Fruit fly (Drosophila melanogaster): ENCODE results near the gene CG12003.

CG12003 gene

DNA sequence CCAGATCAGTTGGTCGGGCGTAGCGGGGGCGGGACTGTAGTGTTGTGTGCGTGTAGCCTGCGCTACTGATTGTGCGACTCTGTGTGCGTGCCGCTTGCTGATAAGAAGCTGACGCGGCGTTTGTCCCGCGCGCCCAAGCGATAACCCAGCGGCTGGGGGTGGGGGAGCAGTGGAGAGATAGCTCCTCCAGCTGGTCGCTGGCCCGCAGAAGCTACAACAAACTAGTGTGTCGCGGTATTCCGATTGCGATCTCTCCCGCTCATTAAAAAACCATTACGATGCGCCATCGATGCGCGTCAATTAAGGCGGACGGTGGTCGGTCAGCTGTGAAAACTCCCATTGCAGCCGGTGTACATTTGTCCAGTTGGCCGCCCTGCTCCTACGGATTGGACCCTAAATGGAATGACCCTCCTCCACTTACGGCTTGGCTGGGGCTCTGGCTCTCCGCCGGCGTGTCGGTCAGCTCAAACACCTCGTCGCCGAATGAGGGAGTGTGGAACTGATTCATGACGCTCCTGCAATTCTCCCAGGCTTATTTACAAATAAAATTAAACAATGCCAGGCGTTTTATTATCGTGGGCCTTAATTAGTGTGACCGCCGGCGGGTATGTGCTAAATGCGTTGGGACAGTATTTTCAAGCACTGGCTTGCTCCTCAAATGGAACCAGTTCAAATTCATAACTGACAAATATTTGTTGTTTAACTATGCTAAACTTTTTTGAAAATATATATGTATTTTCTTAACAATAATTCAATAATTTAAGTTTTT is 37.1 kb downstream of the CG12003 start, which contains the start of gene CG12104 (continued):
- no peak for TF ChIP-seq so (GFP tag; IDR thresholded peaks at IDR 0.05)
- no peak for TF ChIP-seq CG8290 (GFP tag; optimal IDR thresholded peaks at IDR 0.05)
- TF ChIP-seq CG8290 (tag; optimal IDR thresholded peaks at IDR 0.05) = peak in 1 of 2 experiments; percentile 13
- no peak for TF ChIP-seq ab (GFP tag; optimal IDR thresholded peaks at IDR 0.05)
- TF ChIP-seq HLH4C (GFP tag; IDR thresholded peaks at IDR 0.05; ENCODE audit: partially characterized antibody) = no peak
- TF ChIP-seq Bdp1 (GFP tag; optimal IDR thresholded peaks at IDR 0.05) = no peak
- TF ChIP-seq Chrac-16 (GFP tag; optimal IDR thresholded peaks at IDR 0.05) = no peak
- TF ChIP-seq odd (GFP tag; optimal IDR thresholded peaks at IDR 0.05) = no peak
- TF ChIP-seq yki (optimal IDR thresholded peaks at IDR 0.05) = no peak
- TF ChIP-seq schlank (tag; optimal IDR thresholded peaks at IDR 0.05) = no peak
- TF ChIP-seq Sin3A (optimal IDR thresholded peaks at IDR 0.05) = peak; percentile 15
- no peak for TF ChIP-seq sens-2 (GFP tag; IDR thresholded peaks at IDR 0.05)
- no peak for TF ChIP-seq TFAM (GFP tag; optimal IDR thresholded peaks at IDR 0.05)
- peak; percentile 88 for TF ChIP-seq CG12104 (GFP tag; optimal IDR thresholded peaks at IDR 0.05)
- TF ChIP-seq Max (GFP tag; optimal IDR thresholded peaks at IDR 0.05) = no peak
- TF ChIP-seq ap (GFP tag; IDR thresholded peaks at IDR 0.05) = no peak
- TF ChIP-seq CG3407 (GFP tag; optimal IDR thresholded peaks at IDR 0.05) = peak; percentile 23
- TF ChIP-seq ewg (GFP tag; optimal IDR thresholded peaks at IDR 0.05) = no peak
- TF ChIP-seq YL-1 (GFP tag; optimal IDR thresholded peaks at IDR 0.05) = peak; percentile 41
- TF ChIP-seq Fer2 (tag; optimal IDR thresholded peaks at IDR 0.05) = no peak
- no peak for TF ChIP-seq bbx (GFP tag; IDR thresholded peaks at IDR 0.05; ENCODE audit: partially characterized antibody)
- TF ChIP-seq CG2202 (tag; optimal IDR thresholded peaks at IDR 0.05) = no peak
- TF ChIP-seq cas (GFP tag; IDR thresholded peaks at IDR 0.05) = no peak
- no peak for TF ChIP-seq CG3838 (GFP tag; optimal IDR thresholded peaks at IDR 0.05)
- no peak for TF ChIP-seq danr (GFP tag; IDR thresholded peaks at IDR 0.05)
- no peak for TF ChIP-seq CG32767 (GFP tag; IDR thresholded peaks at IDR 0.05)
- no peak for TF ChIP-seq en (GFP tag; optimal IDR thresholded peaks at IDR 0.05)
- no peak for TF ChIP-seq ham (GFP tag; IDR thresholded peaks at IDR 0.05)
- no peak for TF ChIP-seq CG7357 (GFP tag; IDR thresholded peaks at IDR 0.05)
- no peak for TF ChIP-seq lmd (GFP tag; IDR thresholded peaks at IDR 0.05)
- TF ChIP-seq slou (GFP tag; optimal IDR thresholded peaks at IDR 0.05) = no peak
- TF ChIP-seq Oli (tag; optimal IDR thresholded peaks at IDR 0.05) = no peak
- no peak for TF ChIP-seq Nf-YC (tag; optimal IDR thresholded peaks at IDR 0.05)
- TF ChIP-seq Xbp1 (GFP tag; optimal IDR thresholded peaks at IDR 0.05) = no peak
- TF ChIP-seq CG1603 (tag; optimal IDR thresholded peaks at IDR 0.05) = no peak
- peak; percentile 64 for TF ChIP-seq CG17802 (tag; optimal IDR thresholded peaks at IDR 0.05)
- no peak for TF ChIP-seq CG11696 (GFP tag; IDR thresholded peaks at IDR 0.05)
- no peak for TF ChIP-seq her (GFP tag; optimal IDR thresholded peaks at IDR 0.05)
- no peak for TF ChIP-seq Sox102F (GFP tag; optimal IDR thresholded peaks at IDR 0.05)
- TF ChIP-seq rib (GFP tag; IDR thresholded peaks at IDR 0.05) = peak; percentile 54; the same call in 1 of the 2 replicates
- TF ChIP-seq CG8478 (optimal IDR thresholded peaks at IDR 0.05) = no peak
- TF ChIP-seq Ptx1 (GFP tag; IDR thresholded peaks at IDR 0.05) = no peak
- no peak for TF ChIP-seq zf30C (GFP tag; optimal IDR thresholded peaks at IDR 0.05)
- no peak for TF ChIP-seq HLH3B (GFP tag; IDR thresholded peaks at IDR 0.05)
- TF ChIP-seq psq (GFP tag; optimal IDR thresholded peaks at IDR 0.05) = no peak
- no peak for TF ChIP-seq fru (optimal IDR thresholded peaks at IDR 0.05)
- TF ChIP-seq chif (GFP tag; optimal IDR thresholded peaks at IDR 0.05) = no peak
- peak; percentile 10 for TF ChIP-seq CG2120 (GFP tag; optimal IDR thresholded peaks at IDR 0.05)
- no peak for TF ChIP-seq tna (GFP tag; IDR thresholded peaks at IDR 0.05; ENCODE audit: partially characterized antibody)
- TF ChIP-seq CG6272 (GFP tag; IDR thresholded peaks at IDR 0.05) = no peak
- TF ChIP-seq CG13894 (tag; optimal IDR thresholded peaks at IDR 0.05) = no peak
- TF ChIP-seq HHEX (GFP tag; optimal IDR thresholded peaks at IDR 0.05) = no peak
- no peak for TF ChIP-seq HLHmδ (GFP tag; optimal IDR thresholded peaks at IDR 0.05)

Data from whole organism, embryonic.